Fruit fly (Drosophila melanogaster) whole organism, embryonic: Measurements from ENCODE around the gene bor.

Source experiments
- CG1832 ChIP-seq: fragments of 200-800 bp; sonication (Bioruptor generic); optimal IDR thresholded peaks from 2 replicates; lab custom pipeline; 2017; ENCODE audit warnings: missing biosample characterization, mild to moderate bottlenecking, missing genetic modification characterization, inconsistent platforms
- CG2712 ChIP-seq: fragments of 200-800 bp; optimal IDR thresholded peaks from 3 replicates; lab custom pipeline; 2019; ENCODE audit warnings: missing biosample characterization, mild to moderate bottlenecking, missing genetic modification characterization, moderate library complexity
- CG6854 ChIP-seq: fragments of 200-800 bp; sonication (Bioruptor generic); optimal IDR thresholded peaks from 3 replicates; lab custom pipeline; 2017; ENCODE audit warnings: missing biosample characterization, mild to moderate bottlenecking, missing genetic modification characterization
- Lpt ChIP-seq: fragments of >200 bp; optimal IDR thresholded peaks from 2 replicates; lab custom pipeline; 2018; ENCODE audit warnings: missing biosample characterization, missing genetic modification characterization
- Sox102F ChIP-seq: fragments of 200-800 bp; sonication (Bioruptor generic); optimal IDR thresholded peaks from 2 replicates; lab custom pipeline; 2018; ENCODE audit warnings: missing biosample characterization, mild to moderate bottlenecking, missing genetic modification characterization, moderate library complexity
- Sry-β ChIP-seq: fragments of 200-800 bp; sonication (Bioruptor generic); optimal IDR thresholded peaks from 2 replicates; lab custom pipeline; 2018; ENCODE audit warnings: missing biosample characterization, mild to moderate bottlenecking, missing genetic modification characterization, moderate library complexity
- Xrp1 ChIP-seq: fragments of 200-800 bp; sonication (Bioruptor generic); IDR thresholded peaks from 2 replicates; pipeline ENCODE4 v1.3.6; 2022; ENCODE audit warnings: missing biosample characterization, missing genetic modification characterization
- crp ChIP-seq, 2 experiments: fragments of 200-800 bp; sonication (Bioruptor generic); optimal IDR thresholded peaks; 2 replicates in 1 of 2; 3 replicates in 1 of 2; lab custom pipeline; 2017; ENCODE audit warnings: missing biosample characterization in 2 of 2, missing genetic modification characterization in 2 of 2, mild to moderate bottlenecking in 1 of 2, moderate library complexity in 1 of 2
- pan ChIP-seq, 4 experiments: fragments of >200 bp in 3 of 4; fragments of 200-800 bp in 1 of 4; sonication (Bioruptor generic) in 1 of 4; optimal IDR thresholded peaks in 3 of 4; IDR thresholded peaks in 1 of 4; 2 replicates each; pipeline versions ENCODE4 v1.3.6 to Lab custom; 2017 to 2022; ENCODE audit warnings: missing biosample characterization in 2 of 4, missing genetic modification characterization in 2 of 4, mixed read lengths in 1 of 4
- psq ChIP-seq: fragments of 200-800 bp; sonication (Bioruptor generic); optimal IDR thresholded peaks from 2 replicates; lab custom pipeline; 2017; ENCODE audit warnings: missing biosample characterization, missing genetic modification characterization
- stwl ChIP-seq: fragments of 200-800 bp; sonication (Bioruptor generic); optimal IDR thresholded peaks from 3 replicates; lab custom pipeline; 2018; ENCODE audit warnings: missing biosample characterization, mild to moderate bottlenecking, missing genetic modification characterization, moderate library complexity

DNA sequence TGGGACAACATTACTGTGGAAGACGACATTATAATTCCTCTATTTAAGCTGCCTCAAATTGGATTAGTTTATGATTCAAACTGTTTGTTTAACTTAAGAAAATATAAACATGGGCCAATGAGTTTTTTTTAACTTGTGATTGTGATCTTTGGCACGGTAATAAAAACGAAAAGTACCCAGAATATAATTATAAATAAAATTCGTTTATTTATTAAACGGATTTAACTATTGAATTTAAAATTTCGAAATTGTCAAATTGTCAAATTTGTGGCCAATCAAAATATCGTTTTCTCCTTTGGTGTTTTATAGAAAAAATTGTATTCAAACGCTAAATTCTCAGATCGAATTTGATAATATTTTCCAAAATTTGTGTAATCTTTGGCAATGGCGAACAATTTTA lies 2.8 kb upstream of the bor start, which contains the start of gene Mst89B:
- TF ChIP-seq Xrp1 (GFP tag; lab: Robert Waterston, UW) (no peak), crp (GFP tag; optimal IDR thresholded peaks at IDR 0.05; lab: Kevin White, UChicago) (no peak), Sry-β (no peak), stwl (tag; lab: Kevin White, UChicago) (no peak), CG2712 (tag; lab: Kevin White, UChicago) (no peak), CG1832 (GFP tag; lab: Kevin White, UChicago) (no peak), pan (optimal IDR thresholded peaks at IDR 0.05; lab: Kevin White, UChicago) (no peak), pan (GFP tag; optimal IDR thresholded peaks at IDR 0.05 in 1 of 2, IDR thresholded peaks at IDR 0.05 in 1 of 2) (no peak), Sox102F (GFP tag; lab: Kevin White, UChicago) (no peak), CG6854 (GFP tag; lab: Kevin White, UChicago) (no peak), Lpt (GFP tag; lab: Kevin White, UChicago) (no peak), psq (GFP tag; lab: Kevin White, UChicago) (no peak)
